Worm (Caenorhabditis elegans): ENCODE data around the gene fbxa-102.

DNA sequence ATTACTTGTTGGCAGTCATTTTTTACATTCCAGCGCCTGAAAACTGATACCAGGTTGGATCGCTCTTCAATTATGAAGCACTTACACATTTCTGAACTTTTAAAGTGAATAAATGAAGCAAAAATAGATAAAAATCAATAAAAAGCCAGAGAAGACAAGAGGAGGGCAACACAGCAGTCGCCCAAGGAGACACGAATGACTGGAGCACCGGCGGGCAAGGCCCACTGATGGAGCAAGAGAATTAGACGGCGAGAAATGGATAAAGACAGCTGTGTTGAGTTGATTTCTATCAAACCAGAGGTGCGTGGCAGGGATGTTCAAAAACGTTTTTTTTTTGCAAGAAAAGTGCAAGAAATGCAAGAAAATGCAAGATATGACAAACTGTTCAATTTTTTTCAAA, 45.7 kb upstream of the fbxa-102 start:
- TF ChIP-seq flt-1 (GFP tag; IDR thresholded peaks at IDR 0.05) (no peak), ztf-29 (GFP tag; IDR thresholded peaks at IDR 0.05) (no peak), klf-2 (GFP tag; conservative IDR thresholded peaks at IDR 0.05) (no peak), T22C8.4 (GFP tag; IDR thresholded peaks at IDR 0.05) (no peak), tab-1 (GFP tag; IDR thresholded peaks at IDR 0.05) (no peak), cog-1 (tag; optimal IDR thresholded peaks at IDR 0.05) (no peak)
